Fruit fly (Drosophila melanogaster) whole organism, adult: ENCODE results near the gene CG43051.

Source experiments
- CG11617 ChIP-seq: fragments of 200-800 bp; sonication (Bioruptor generic); optimal IDR thresholded peaks from 2 replicates; lab custom pipeline; 2017; ENCODE audit warnings: mild to moderate bottlenecking, missing biosample characterization, missing genetic modification reagents, missing genetic modification characterization
- CG12768 ChIP-seq: fragments of 200-800 bp; sonication (Bioruptor generic); optimal IDR thresholded peaks from 2 replicates; lab custom pipeline; 2017; ENCODE audit warnings: missing biosample characterization, missing genetic modification characterization, mild to moderate bottlenecking, moderate library complexity, missing genetic modification reagents
- CG14711 ChIP-seq: fragments of 200-800 bp; sonication (Bioruptor generic); optimal IDR thresholded peaks from 2 replicates; lab custom pipeline; 2018; ENCODE audit warnings: missing biosample characterization, mild to moderate bottlenecking, missing genetic modification characterization, moderate library complexity
- CG1620 ChIP-seq: fragments of 200-800 bp; sonication (Bioruptor generic); optimal IDR thresholded peaks from 2 replicates; lab custom pipeline; 2016; ENCODE audit warnings: missing biosample characterization, missing genetic modification characterization
- CG33017 ChIP-seq: fragments of 200-800 bp; sonication (Bioruptor generic); optimal IDR thresholded peaks from 2 replicates; lab custom pipeline; 2018; ENCODE audit warnings: missing biosample characterization, mild to moderate bottlenecking, missing genetic modification characterization, moderate library complexity
- CG5204 ChIP-seq: fragments of 200-800 bp; sonication (Bioruptor generic); optimal IDR thresholded peaks from 2 replicates; lab custom pipeline; 2016; ENCODE audit warnings: missing biosample characterization, missing genetic modification characterization
- CG7045 ChIP-seq: fragments of 200-800 bp; sonication (Bioruptor generic); optimal IDR thresholded peaks from 2 replicates; lab custom pipeline; 2017; ENCODE audit warnings: missing biosample characterization, mild to moderate bottlenecking, missing genetic modification characterization
- CG7101 ChIP-seq: fragments of 200-800 bp; sonication (Bioruptor generic); optimal IDR thresholded peaks from 2 replicates; lab custom pipeline; 2018; ENCODE audit warnings: missing biosample characterization, mild to moderate bottlenecking, missing genetic modification characterization, moderate library complexity
- Clk ChIP-seq: fragments of 200-800 bp; sonication (Bioruptor generic); optimal IDR thresholded peaks from 2 replicates; lab custom pipeline; 2017; ENCODE audit warnings: missing biosample characterization, missing genetic modification characterization
- Crg-1 ChIP-seq: fragments of 200-800 bp; sonication (Bioruptor generic); optimal IDR thresholded peaks from 2 replicates; lab custom pipeline; 2016; ENCODE audit warnings: missing biosample characterization, missing genetic modification characterization
- Hr96 ChIP-seq: fragments of 200-800 bp; sonication (Bioruptor generic); optimal IDR thresholded peaks from 2 replicates; lab custom pipeline; 2016; ENCODE audit warnings: missing biosample characterization, missing genetic modification characterization
- Mnt ChIP-seq: fragments of 200-800 bp; sonication (Bioruptor generic); optimal IDR thresholded peaks from 2 replicates; lab custom pipeline; 2016; ENCODE audit warnings: missing biosample characterization, mild to moderate bottlenecking, missing genetic modification characterization
- bab1 ChIP-seq: fragments of 200-800 bp; sonication (Bioruptor generic); optimal IDR thresholded peaks from 3 replicates; lab custom pipeline; 2019; ENCODE audit warnings: missing biosample characterization, mild to moderate bottlenecking, missing genetic modification characterization, moderate library complexity
- cic ChIP-seq: fragments of 200-800 bp; sonication (Bioruptor generic); optimal IDR thresholded peaks from 2 replicates; lab custom pipeline; 2017; ENCODE audit warnings: missing biosample characterization, mild to moderate bottlenecking, missing genetic modification characterization, moderate library complexity
- cnc ChIP-seq, 2 experiments: fragments of >200 bp; optimal IDR thresholded peaks; 2 replicates each; lab custom pipeline; 2017
- kay ChIP-seq: fragments of 200-800 bp; sonication (Bioruptor generic); peaks from one replicate; lab custom pipeline; 2016; ENCODE audit warnings: missing biosample characterization, missing genetic modification characterization, borderline replicate concordance
- ovo ChIP-seq: fragments of 200-800 bp; sonication (Bioruptor generic); optimal IDR thresholded peaks from 2 replicates; lab custom pipeline; 2016; ENCODE audit warnings: missing biosample characterization, missing genetic modification characterization
- pad ChIP-seq: fragments of 200-800 bp; sonication (Bioruptor generic); optimal IDR thresholded peaks from 3 replicates; lab custom pipeline; 2017; ENCODE audit warnings: missing biosample characterization, missing genetic modification characterization, mild to moderate bottlenecking, moderate library complexity, missing genetic modification reagents
- tj ChIP-seq: fragments of 200-800 bp; sonication (Bioruptor generic); optimal IDR thresholded peaks from 3 replicates; lab custom pipeline; 2017; ENCODE audit warnings: missing biosample characterization, mild to moderate bottlenecking, missing genetic modification characterization, moderate library complexity
- toe ChIP-seq: fragments of 200-800 bp; sonication (Bioruptor generic); optimal IDR thresholded peaks from 2 replicates; lab custom pipeline; 2016; ENCODE audit warnings: missing biosample characterization, missing genetic modification characterization

CG43051 gene

DNA sequence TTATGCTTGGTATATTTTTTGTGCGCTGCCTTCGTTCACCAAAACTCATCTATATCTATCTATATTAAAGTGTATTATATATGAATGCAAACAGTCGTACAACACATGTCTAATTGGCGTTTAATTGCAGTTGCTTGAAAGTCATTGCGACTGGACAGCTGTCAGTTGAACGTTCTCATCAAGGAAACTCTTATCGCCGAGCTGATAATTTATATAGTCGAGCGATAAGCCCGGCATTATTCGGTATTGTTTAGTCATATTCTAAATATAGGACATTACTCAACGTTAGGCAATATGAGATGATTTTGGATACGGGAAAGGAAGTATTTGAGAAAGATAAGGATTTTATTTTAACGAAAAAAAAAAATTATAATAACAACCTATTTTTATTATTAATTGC lies 12.5 kb upstream of the CG43051 start:
- TF ChIP-seq pad (no peak), CG1620 (no peak), CG7045 (GFP tag; lab: Kevin White, UChicago) (no peak), ovo (no peak), CG7101 (tag; lab: Kevin White, UChicago) (no peak), kay (peak; percentile 35), cic (GFP tag; lab: Kevin White, UChicago) (peak; percentile 56), cnc (optimal IDR thresholded peaks at IDR 0.05; lab: Kevin White, UChicago) (peak in 1 of 2 experiments; percentile 5)

DNA sequence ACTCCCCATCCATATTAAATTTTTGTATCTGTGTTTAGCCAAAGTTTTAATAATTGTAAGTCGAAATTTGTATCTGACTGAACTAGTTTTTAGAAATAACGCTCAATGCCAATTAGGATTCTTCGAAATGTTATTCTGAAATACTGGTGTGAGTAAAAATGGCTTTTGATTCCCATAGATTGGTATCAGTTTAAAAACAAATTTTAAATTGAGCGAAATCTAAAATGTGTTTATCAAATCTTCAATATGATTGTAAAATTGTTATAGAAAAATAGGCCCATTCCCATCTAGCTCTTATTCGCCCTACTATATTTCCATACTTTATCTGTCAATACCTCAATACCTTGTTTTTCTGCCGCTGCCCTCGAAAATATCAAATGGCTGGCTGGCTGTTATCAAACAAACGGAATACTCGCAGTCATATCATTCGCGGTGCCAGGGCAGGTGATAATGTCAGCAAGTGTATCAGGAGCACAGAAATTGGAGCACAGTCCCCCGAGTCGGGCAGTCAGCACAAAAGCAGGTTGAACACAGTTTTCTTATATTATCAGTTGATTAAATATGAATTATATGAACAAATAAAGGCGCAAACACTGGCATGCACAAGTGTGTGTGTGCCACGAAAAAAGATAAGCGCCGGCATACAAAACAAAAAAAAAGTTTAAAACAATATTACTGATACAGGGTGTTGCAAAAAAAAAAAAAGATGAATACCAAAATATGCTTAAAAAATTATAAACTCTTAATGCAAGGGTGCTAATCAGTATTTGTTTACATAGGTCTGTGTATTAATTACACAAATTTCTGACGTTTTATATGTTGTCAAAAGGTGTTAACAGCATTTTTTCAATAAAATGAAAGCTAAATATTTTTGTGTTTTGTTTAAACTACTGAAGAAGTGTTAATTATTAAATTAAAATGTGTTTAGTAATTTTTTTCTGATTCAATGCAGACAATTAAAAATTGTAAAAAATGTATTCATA lies 10.2 kb upstream of the CG43051 start, which contains the start of gene t-cup:
Gene t-cup, minus strand, starts transcription at position 51 of the 983 bp plus-strand sequence.
- TF ChIP-seq CG33017 (tag; lab: Kevin White, UChicago) (peak; percentile 78), kay (peak; percentile 86), Crg-1 (GFP tag; lab: Kevin White, UChicago) (peak; percentile 57), cic (GFP tag; lab: Kevin White, UChicago) (peak; percentile 95), CG14711 (tag; lab: Kevin White, UChicago) (peak; percentile 0), CG1620 (peak; percentile 29), CG11617 (GFP tag; lab: Kevin White, UChicago) (peak; percentile 84), CG7045 (GFP tag; lab: Kevin White, UChicago) (peak; percentile 81), Clk (peak; percentile 54), Mnt (GFP tag; lab: Kevin White, UChicago) (peak; percentile 79), cnc (optimal IDR thresholded peaks at IDR 0.05; lab: Kevin White, UChicago) (no peak), CG7101 (tag; lab: Kevin White, UChicago) (peak; percentile 74), ovo (peak; percentile 63), Hr96 (GFP tag; lab: Kevin White, UChicago) (peak; percentile 47), bab1 (no peak), CG5204 (GFP tag; lab: Kevin White, UChicago) (peak; percentile 70), toe (GFP tag; lab: Kevin White, UChicago) (no peak), tj (GFP tag; lab: Kevin White, UChicago) (peak; percentile 81), pad (peak; percentile 59), CG12768 (GFP tag; lab: Kevin White, UChicago) (peak; percentile 90)

DNA sequence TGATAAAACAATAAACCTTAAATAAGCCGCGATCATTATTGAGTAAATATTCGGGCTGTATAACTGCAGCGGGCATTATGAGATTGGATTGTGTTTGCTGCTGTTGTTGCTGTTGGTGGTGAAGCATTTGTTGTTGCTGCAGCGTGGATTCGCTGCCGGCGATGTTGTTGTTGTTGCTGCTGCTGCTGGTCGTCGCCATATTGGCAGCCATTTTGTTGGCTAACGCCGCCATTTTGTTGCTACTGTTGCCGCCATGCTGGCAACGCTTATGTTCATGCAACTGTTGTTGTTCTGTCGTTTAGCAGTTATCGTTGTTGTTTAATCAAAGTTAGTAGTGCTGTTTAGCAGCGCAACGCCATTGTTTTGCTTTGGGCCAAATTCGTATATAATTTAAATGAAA lies 9.2 kb upstream of the CG43051 start:
- TF ChIP-seq bab1 (no peak), CG33017 (tag; lab: Kevin White, UChicago) (no peak), Hr96 (GFP tag; lab: Kevin White, UChicago) (no peak), CG7045 (GFP tag; lab: Kevin White, UChicago) (no peak), cnc (optimal IDR thresholded peaks at IDR 0.05; lab: Kevin White, UChicago) (no peak), pad (no peak), CG12768 (GFP tag; lab: Kevin White, UChicago) (no peak), CG1620 (no peak), toe (GFP tag; lab: Kevin White, UChicago) (no peak), Mnt (GFP tag; lab: Kevin White, UChicago) (no peak), cic (GFP tag; lab: Kevin White, UChicago) (no peak)

- TF ChIP-seq bab1 (no peak), kay (no peak), Mnt (GFP tag; lab: Kevin White, UChicago) (no peak), CG33017 (tag; lab: Kevin White, UChicago) (no peak), CG12768 (GFP tag; lab: Kevin White, UChicago) (no peak), toe (GFP tag; lab: Kevin White, UChicago) (no peak), Clk (no peak), CG1620 (no peak), cic (GFP tag; lab: Kevin White, UChicago) (no peak), tj (GFP tag; lab: Kevin White, UChicago) (no peak), CG11617 (GFP tag; lab: Kevin White, UChicago) (no peak), Crg-1 (GFP tag; lab: Kevin White, UChicago) (no peak), cnc (optimal IDR thresholded peaks at IDR 0.05; lab: Kevin White, UChicago) (no peak), CG5204 (GFP tag; lab: Kevin White, UChicago) (no peak), pad (no peak), CG7045 (GFP tag; lab: Kevin White, UChicago) (no peak), ovo (no peak), CG14711 (tag; lab: Kevin White, UChicago) (no peak), Hr96 (GFP tag; lab: Kevin White, UChicago) (no peak), CG7101 (tag; lab: Kevin White, UChicago) (no peak)
These were observed 8.6 kb upstream of the CG43051 start for dm6 chr2L:12499189-12499588.

- TF ChIP-seq CG14711 (tag; lab: Kevin White, UChicago) (no peak), pad (no peak), kay (no peak), CG33017 (tag; lab: Kevin White, UChicago) (no peak), CG5204 (GFP tag; lab: Kevin White, UChicago) (no peak), CG7045 (GFP tag; lab: Kevin White, UChicago) (no peak), toe (GFP tag; lab: Kevin White, UChicago) (no peak), tj (GFP tag; lab: Kevin White, UChicago) (no peak), CG11617 (GFP tag; lab: Kevin White, UChicago) (no peak), CG1620 (no peak), Clk (no peak), CG12768 (GFP tag; lab: Kevin White, UChicago) (no peak), cic (GFP tag; lab: Kevin White, UChicago) (no peak), Mnt (GFP tag; lab: Kevin White, UChicago) (no peak), Hr96 (GFP tag; lab: Kevin White, UChicago) (no peak), bab1 (no peak), cnc (optimal IDR thresholded peaks at IDR 0.05; lab: Kevin White, UChicago) (no peak), CG7101 (tag; lab: Kevin White, UChicago) (no peak), Crg-1 (GFP tag; lab: Kevin White, UChicago) (no peak)
These were observed 7.3 kb upstream of the CG43051 start for dm6 chr2L:12500405-12500804.
